Fruit fly (Drosophila melanogaster) whole organism, embryonic: ENCODE measurements around the gene CG3662.

Source experiments
- ATbp ChIP-seq: fragments of 200-800 bp; sonication (Bioruptor generic); optimal IDR thresholded peaks from 2 replicates; lab custom pipeline; 2017; ENCODE audit warnings: missing biosample characterization, mild to moderate bottlenecking, missing genetic modification characterization, missing genetic modification reagents
- Aef1 ChIP-seq: fragments of 200-800 bp; sonication (Bioruptor generic); IDR thresholded peaks from 3 replicates; pipeline ENCODE4 v1.3.6; 2022; ENCODE audit warnings: missing biosample characterization, missing genetic modification characterization
- Atf-2 ChIP-seq: fragments of 200-800 bp; sonication (Bioruptor generic); optimal IDR thresholded peaks from 2 replicates; lab custom pipeline; 2016; ENCODE audit warnings: missing biosample characterization, missing genetic modification characterization
- CG10321 ChIP-seq: fragments of 200-800 bp; sonication (Bioruptor generic); IDR thresholded peaks from 2 replicates; pipeline ENCODE4 v1.3.6; 2022; ENCODE audit warnings: missing biosample characterization, missing genetic modification characterization
- CG12236 ChIP-seq: fragments of 200-800 bp; sonication (Bioruptor generic); optimal IDR thresholded peaks from 2 replicates; lab custom pipeline; 2016; ENCODE audit warnings: missing biosample characterization, missing genetic modification characterization
- CG13123 ChIP-seq: fragments of 200-800 bp; sonication (Bioruptor generic); optimal IDR thresholded peaks from 2 replicates; lab custom pipeline; 2016; ENCODE audit warnings: missing biosample characterization, missing genetic modification characterization
- CG14050 ChIP-seq: fragments of 200-800 bp; sonication (Bioruptor generic); IDR thresholded peaks from 3 replicates; pipeline ENCODE4 v1.3.6; 2022; ENCODE audit warnings: missing biosample characterization, missing genetic modification characterization
- CG14667 ChIP-seq: fragments of 200-800 bp; sonication (Bioruptor generic); IDR thresholded peaks from 2 replicates; pipeline ENCODE4 v1.3.6; 2022; ENCODE audit warnings: missing biosample characterization, missing genetic modification characterization
- CG14860 ChIP-seq: fragments of 200-800 bp; sonication (Bioruptor generic); IDR thresholded peaks from 3 replicates; pipeline ENCODE4 v1.3.6; 2022; ENCODE audit warnings: missing biosample characterization, missing genetic modification characterization; ENCODE audit not compliant: partially characterized antibody
- CG15269 ChIP-seq: fragments of 200-800 bp; sonication (Bioruptor generic); optimal IDR thresholded peaks from 2 replicates; lab custom pipeline; 2018; ENCODE audit warnings: missing biosample characterization, mild to moderate bottlenecking, missing genetic modification characterization, moderate library complexity
- CG15696 ChIP-seq: fragments of 200-800 bp; sonication (Bioruptor generic); optimal IDR thresholded peaks from 2 replicates; lab custom pipeline; 2019; ENCODE audit warnings: missing biosample characterization, mild to moderate bottlenecking, missing genetic modification characterization, moderate library complexity
- CG1603 ChIP-seq: fragments of 200-800 bp; sonication (Bioruptor generic); optimal IDR thresholded peaks from 2 replicates; lab custom pipeline; 2019; ENCODE audit warnings: missing biosample characterization, mild to moderate bottlenecking, missing genetic modification characterization, moderate library complexity
- CG1792 ChIP-seq: fragments of 200-800 bp; sonication (Bioruptor generic); optimal IDR thresholded peaks from 2 replicates; lab custom pipeline; 2016; ENCODE audit warnings: missing biosample characterization, missing genetic modification characterization
- CG2116 ChIP-seq: fragments of 200-800 bp; sonication (Bioruptor generic); optimal IDR thresholded peaks from 3 replicates; lab custom pipeline; 2018; ENCODE audit warnings: missing biosample characterization, mild to moderate bottlenecking, missing genetic modification characterization
- CG32532 ChIP-seq: fragments of 200-800 bp; sonication (Bioruptor generic); IDR thresholded peaks from 2 replicates; pipeline ENCODE4 v1.3.6; 2022; ENCODE audit warnings: missing biosample characterization, missing genetic modification characterization
- CG3281 ChIP-seq: fragments of 200-800 bp; sonication (Bioruptor generic); optimal IDR thresholded peaks from 3 replicates; lab custom pipeline; 2017; ENCODE audit warnings: missing biosample characterization, mild to moderate bottlenecking, missing genetic modification characterization
- CG3726 ChIP-seq: fragments of 200-800 bp; sonication (Bioruptor generic); IDR thresholded peaks from 3 replicates; pipeline ENCODE4, ENCODE4 v1.3.6; 2022; ENCODE audit warnings: missing biosample characterization, missing genetic modification characterization
- CG42726 ChIP-seq: fragments of 200-800 bp; sonication (Bioruptor generic); IDR thresholded peaks from 2 replicates; pipeline ENCODE4 v1.3.6; 2022; ENCODE audit warnings: missing biosample characterization, missing genetic modification characterization; ENCODE audit not compliant: partially characterized antibody
- CG4404 ChIP-seq: fragments of 200-800 bp; sonication (Bioruptor generic); IDR thresholded peaks from 2 replicates; pipeline ENCODE4 v1.3.6; 2022; ENCODE audit warnings: missing biosample characterization, missing genetic modification characterization
- CG6654 ChIP-seq: fragments of 200-800 bp; sonication (Bioruptor generic); optimal IDR thresholded peaks from 2 replicates; lab custom pipeline; 2017; ENCODE audit warnings: missing biosample characterization, mild to moderate bottlenecking, missing genetic modification characterization
- CG6791 ChIP-seq: fragments of 200-800 bp; sonication (Bioruptor generic); IDR thresholded peaks from 3 replicates; pipeline ENCODE4 v1.3.6; 2022; ENCODE audit warnings: missing biosample characterization, missing genetic modification characterization; ENCODE audit not compliant: partially characterized antibody
- CG7372 ChIP-seq: fragments of 200-800 bp; sonication (Bioruptor generic); IDR thresholded peaks from 2 replicates; pipeline ENCODE4 v1.3.6; 2022; ENCODE audit warnings: missing biosample characterization, missing genetic modification characterization
- CG7839 ChIP-seq: fragments of 200-800 bp; sonication (Bioruptor generic); optimal IDR thresholded peaks from 3 replicates; lab custom pipeline; 2018; ENCODE audit warnings: missing biosample characterization, mild to moderate bottlenecking, missing genetic modification characterization, moderate library complexity
- CG8765 ChIP-seq: fragments of 200-800 bp; sonication (Bioruptor generic); IDR thresholded peaks from 2 replicates; pipeline ENCODE4 v1.3.6; 2022; ENCODE audit warnings: missing biosample characterization, missing genetic modification characterization
- CG8944 ChIP-seq: fragments of 200-800 bp; sonication (Bioruptor generic); optimal IDR thresholded peaks from 3 replicates; lab custom pipeline; 2016; ENCODE audit warnings: missing biosample characterization, missing genetic modification characterization
- Deaf1 ChIP-seq: fragments of 200-800 bp; optimal IDR thresholded peaks from 3 replicates; lab custom pipeline; 2019; ENCODE audit warnings: missing biosample characterization, mild to moderate bottlenecking, missing genetic modification characterization, moderate library complexity
- Drgx ChIP-seq: fragments of 200-800 bp; sonication (Bioruptor generic); IDR thresholded peaks from 2 replicates; pipeline ENCODE4 v1.3.6; 2022; ENCODE audit warnings: missing biosample characterization, missing genetic modification characterization
- MBD-R2 ChIP-seq: fragments of 200-800 bp; sonication (Bioruptor generic); IDR thresholded peaks from 2 replicates; pipeline ENCODE4 v1.3.6; 2022; ENCODE audit warnings: missing biosample characterization, missing genetic modification characterization
- Ravus ChIP-seq: fragments of 200-800 bp; sonication (Bioruptor generic); IDR thresholded peaks from 2 replicates; pipeline ENCODE4 v1.3.6; 2022; ENCODE audit warnings: missing biosample characterization, missing genetic modification characterization
- Stat92E ChIP-seq, 3 experiments: fragments of >200 bp in 2 of 3; fragments of 200-800 bp in 1 of 3; sonication (Bioruptor generic) in 1 of 3; optimal IDR thresholded peaks; 2 replicates each; lab custom pipeline; 2017 to 2019; ENCODE audit warnings: missing biosample characterization in 3 of 3, missing genetic modification characterization in 3 of 3, mild to moderate bottlenecking in 1 of 3, moderate library complexity in 1 of 3
- Vsx1 ChIP-seq: fragments of 200-800 bp; sonication (Bioruptor generic); optimal IDR thresholded peaks from 2 replicates; lab custom pipeline; 2017; ENCODE audit warnings: missing biosample characterization, mild to moderate bottlenecking, missing genetic modification characterization, missing genetic modification reagents
- dati ChIP-seq: fragments of 200-800 bp; sonication (Bioruptor generic); IDR thresholded peaks from 2 replicates; pipeline ENCODE4 v1.3.6; 2022; ENCODE audit warnings: missing biosample characterization, missing genetic modification characterization
- disco-r ChIP-seq: fragments of 200-800 bp; sonication (Bioruptor generic); optimal IDR thresholded peaks from 2 replicates; lab custom pipeline; 2016; ENCODE audit warnings: missing biosample characterization, missing genetic modification characterization
- ems ChIP-seq: fragments of 200-800 bp; sonication (Bioruptor generic); optimal IDR thresholded peaks from 3 replicates; lab custom pipeline; 2016; ENCODE audit warnings: missing biosample characterization, missing genetic modification characterization
- eve ChIP-seq, 2 experiments: fragments of >200 bp; optimal IDR thresholded peaks; 2 replicates each; lab custom pipeline; 2017; ENCODE audit warnings: missing biosample characterization in 2 of 2, missing genetic modification characterization in 2 of 2
- fru ChIP-seq: fragments of >200 bp; optimal IDR thresholded peaks from 2 replicates; lab custom pipeline; 2017
- luna ChIP-seq: fragments of 200-800 bp; sonication (Bioruptor generic); optimal IDR thresholded peaks from 2 replicates; lab custom pipeline; 2016; ENCODE audit warnings: missing biosample characterization, missing genetic modification characterization
- nmo ChIP-seq: fragments of 200-800 bp; sonication (Bioruptor generic); optimal IDR thresholded peaks from 2 replicates; lab custom pipeline; 2018; ENCODE audit warnings: missing biosample characterization, mild to moderate bottlenecking, missing genetic modification characterization, moderate library complexity
- phol ChIP-seq: fragments of 200-800 bp; sonication (Bioruptor generic); optimal IDR thresholded peaks from 3 replicates; lab custom pipeline; 2018; ENCODE audit warnings: missing biosample characterization, mild to moderate bottlenecking, missing genetic modification characterization, moderate library complexity
- prd ChIP-seq, 3 experiments: fragments of >200 bp in 2 of 3; fragments of 200-800 bp in 1 of 3; sonication (Bioruptor generic) in 1 of 3; optimal IDR thresholded peaks in 2 of 3; IDR thresholded peaks in 1 of 3; 2 replicates in 2 of 3; 3 replicates in 1 of 3; pipeline versions ENCODE4 v1.3.6 to Lab custom; 2017 to 2022; ENCODE audit warnings: missing biosample characterization in 1 of 3, missing genetic modification characterization in 1 of 3
- pum ChIP-seq: fragments of 200-800 bp; sonication (Bioruptor generic); optimal IDR thresholded peaks from 2 replicates; lab custom pipeline; 2016; ENCODE audit warnings: missing biosample characterization, missing genetic modification characterization
- ranshi ChIP-seq: fragments of 200-800 bp; sonication (Bioruptor generic); IDR thresholded peaks from 2 replicates; pipeline ENCODE4 v1.3.6; 2022; ENCODE audit warnings: missing biosample characterization, missing genetic modification characterization
- sd ChIP-seq: fragments of 200-800 bp; sonication (Bioruptor generic); optimal IDR thresholded peaks from 3 replicates; lab custom pipeline; 2018; ENCODE audit warnings: missing biosample characterization, mild to moderate bottlenecking, missing genetic modification characterization, moderate library complexity
- shn ChIP-seq: fragments of 200-800 bp; sonication (Bioruptor generic); optimal IDR thresholded peaks from 3 replicates; lab custom pipeline; 2016; ENCODE audit warnings: missing biosample characterization, missing genetic modification characterization
- slbo ChIP-seq: fragments of 200-800 bp; sonication (Bioruptor generic); IDR thresholded peaks from 2 replicates; pipeline ENCODE4 v1.3.6; 2022; ENCODE audit warnings: missing biosample characterization, missing genetic modification characterization
- tgo ChIP-seq: fragments of 200-800 bp; sonication (Bioruptor generic); IDR thresholded peaks from 3 replicates; pipeline ENCODE4 v1.3.6; 2022; ENCODE audit warnings: missing biosample characterization, missing genetic modification characterization
- tll ChIP-seq, 2 experiments: fragments of 200-800 bp in 1 of 2; fragments of >200 bp in 1 of 2; sonication (Bioruptor generic) in 1 of 2; optimal IDR thresholded peaks; 2 replicates each; lab custom pipeline; 2017 to 2019; ENCODE audit warnings: missing biosample characterization in 2 of 2, missing genetic modification characterization in 2 of 2, mild to moderate bottlenecking in 1 of 2, moderate library complexity in 1 of 2
- vvl ChIP-seq: fragments of 200-800 bp; sonication (Bioruptor generic); IDR thresholded peaks from 2 replicates; pipeline ENCODE4 v1.3.6; 2022; ENCODE audit warnings: missing biosample characterization, missing genetic modification characterization
- yki ChIP-seq: fragments of >200 bp; optimal IDR thresholded peaks from 3 replicates; lab custom pipeline; 2018

CG3662 gene

DNA sequence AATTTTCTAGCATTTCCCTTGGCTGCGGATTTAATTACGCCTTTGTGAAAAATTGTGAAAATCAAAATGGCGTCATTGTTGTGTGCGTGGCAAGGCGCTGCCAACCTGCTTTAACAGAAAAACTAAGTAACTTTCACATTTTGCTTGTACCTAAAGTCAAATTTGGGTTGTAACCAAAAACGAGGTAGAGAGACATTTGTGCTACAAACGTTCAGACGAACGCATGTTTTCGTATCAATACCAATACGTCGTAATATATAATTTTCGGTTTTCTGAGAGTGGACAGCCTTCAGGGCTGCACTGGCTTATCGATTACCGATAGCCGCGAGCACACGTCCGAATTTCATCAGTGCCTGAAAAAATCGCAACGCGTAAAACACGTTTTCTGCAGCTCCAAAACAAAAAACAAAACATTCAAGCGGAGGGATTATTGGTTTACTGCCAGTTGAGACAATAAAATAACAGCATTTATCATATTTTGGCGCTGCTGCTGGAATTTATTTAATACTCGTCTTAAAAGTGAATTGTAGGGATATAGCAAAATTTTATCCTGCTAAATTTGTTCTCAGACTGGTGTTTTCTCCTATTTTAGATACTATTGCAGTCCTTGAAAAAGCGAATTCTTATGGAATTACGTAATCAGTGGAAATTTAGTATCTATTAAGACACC lies 49.8 kb downstream of the CG3662 start (continued):
- TF ChIP-seq nmo (peak; percentile 68), CG3281 (GFP tag; lab: Kevin White, UChicago) (peak; percentile 57), pum (GFP tag; lab: Kevin White, UChicago) (peak; percentile 77), Atf-2 (GFP tag; lab: Kevin White, UChicago) (peak; percentile 71), CG8765 (GFP tag; lab: Robert Waterston, UW) (peak; percentile 51; the same call in 1 of the 2 replicates), CG15269 (tag; lab: Kevin White, UChicago) (peak; percentile 64), eve (GFP tag; optimal IDR thresholded peaks at IDR 0.05; lab: Kevin White, UChicago) (no peak), shn (GFP tag; lab: Kevin White, UChicago) (peak; percentile 41), ranshi (0 out of 2 replicates have a peak, but pooled peaks have one; percentile 45), dati (GFP tag; lab: Robert Waterston, UW) (0 out of 2 replicates have a peak, but pooled peaks have one; percentile 10), disco-r (GFP tag; lab: Kevin White, UChicago) (peak; percentile 39), ems (GFP tag; lab: Kevin White, UChicago) (peak; percentile 72), sd (tag; lab: Kevin White, UChicago) (peak; percentile 92), fru (lab: Kevin White, UChicago) (no peak), CG14667 (GFP tag; lab: Robert Waterston, UW) (no peak), ATbp (GFP tag; lab: Kevin White, UChicago) (peak; percentile 41), CG10321 (GFP tag; lab: Robert Waterston, UW) (0 out of 2 replicates have a peak, but pooled peaks have one; percentile 45), CG15696 (tag; lab: Kevin White, UChicago) (peak; percentile 51), vvl (GFP tag; lab: Robert Waterston, UW) (peak; percentile 80), Ravus (GFP tag; lab: Robert Waterston, UW) (no peak), prd (optimal IDR thresholded peaks at IDR 0.05; lab: Kevin White, UChicago) (no peak), prd (GFP tag; IDR thresholded peaks at IDR 0.05; lab: Robert Waterston, UW) (peak; percentile 75), CG2116 (GFP tag; lab: Kevin White, UChicago) (peak; percentile 96), Deaf1 (tag; lab: Kevin White, UChicago) (peak; percentile 16), slbo (peak; percentile 79), phol (tag; lab: Kevin White, UChicago) (peak; percentile 99), Vsx1 (GFP tag; lab: Kevin White, UChicago) (no peak), Drgx (GFP tag; lab: Robert Waterston, UW) (peak; percentile 53), CG1603 (tag; lab: Kevin White, UChicago) (peak; percentile 77), CG4404 (GFP tag; lab: Robert Waterston, UW) (peak; percentile 46; the same call in 1 of the 2 replicates), CG32532 (GFP tag; lab: Robert Waterston, UW) (peak; percentile 84), CG14050 (GFP tag; lab: Robert Waterston, UW) (peak; percentile 24; the same call in 2 of the 3 replicates), CG1792 (GFP tag; lab: Kevin White, UChicago) (no peak), CG14860 (GFP tag; lab: Robert Waterston, UW) (no peak), Aef1 (GFP tag; lab: Robert Waterston, UW) (peak; percentile 58), CG6791 (GFP tag; lab: Robert Waterston, UW) (peak; percentile 57; the same call in 2 of the 3 replicates), Stat92E (GFP tag; optimal IDR thresholded peaks at IDR 0.05; lab: Kevin White, UChicago) (no peak), CG12236 (GFP tag; lab: Kevin White, UChicago) (peak; percentile 38), CG3726 (GFP tag; lab: Robert Waterston, UW) (no peak), tll (GFP tag; optimal IDR thresholded peaks at IDR 0.05; lab: Kevin White, UChicago) (peak in 1 of 2 experiments; percentile 51), CG42726 (no peak), CG7372 (GFP tag; lab: Robert Waterston, UW) (no peak), CG13123 (GFP tag; lab: Kevin White, UChicago) (peak; percentile 50), MBD-R2 (GFP tag; lab: Robert Waterston, UW) (peak; percentile 41; the same call in 1 of the 2 replicates), CG7839 (peak; percentile 59), CG6654 (GFP tag; lab: Kevin White, UChicago) (peak; percentile 21), yki (no peak), tgo (GFP tag; lab: Robert Waterston, UW) (peak; percentile 66; the same call in 2 of the 3 replicates), CG8944 (GFP tag; lab: Kevin White, UChicago) (peak; percentile 59), luna (GFP tag; lab: Kevin White, UChicago) (peak; percentile 76)
